Worm (Caenorhabditis elegans) whole organism, young adult: ENCODE results near the gene T24C2.5.

Source experiments
- B0336.3 ChIP-seq: fragments of 200-800 bp; sonication (Bioruptor generic); IDR thresholded peaks from 2 replicates; pipeline ENCODE4 v1.3.6; 2022; ENCODE audit warnings: missing genetic modification characterization, missing compliant biosample characterization
- F10E7.11 ChIP-seq: sonication (generic microtip); optimal IDR thresholded peaks from 2 replicates; lab custom pipeline; 2017; ENCODE audit warnings: mild to moderate bottlenecking, missing genetic modification characterization, moderate library complexity, missing compliant biosample characterization
- Y67H2A.10 ChIP-seq: fragments of 200-800 bp; sonication (Bioruptor generic); conservative IDR thresholded peaks from 2 replicates; pipeline ENCODE4 v1.3.6; 2022; ENCODE audit warnings: missing genetic modification reagents, missing genetic modification characterization, missing compliant biosample characterization
- ama-1 ChIP-seq, 3 experiments: fragments of 150-350 bp in 1 of 3; sonication (generic microtip) in 2 of 3; optimal IDR thresholded peaks; 2 replicates each; lab custom pipeline; 2014 to 2018; ENCODE audit warnings: missing biosample characterization in 2 of 3, missing genetic modification characterization in 2 of 3, missing genetic modification reagents in 2 of 3
- aptf-2 ChIP-seq: fragments of 200-800 bp; sonication (Bioruptor generic); conservative IDR thresholded peaks from 2 replicates; pipeline ENCODE4 v1.3.6; 2022; ENCODE audit warnings: missing genetic modification reagents, missing genetic modification characterization, missing compliant biosample characterization
- athp-1 ChIP-seq: sonication (generic microtip); optimal IDR thresholded peaks from 2 replicates; lab custom pipeline; 2017; ENCODE audit warnings: mild to moderate bottlenecking, missing genetic modification characterization, missing compliant biosample characterization
- attf-3 ChIP-seq: fragments of 200-800 bp; sonication (Bioruptor generic); conservative IDR thresholded peaks from 2 replicates; pipeline ENCODE4 v1.3.6; 2022; ENCODE audit warnings: missing genetic modification reagents, missing genetic modification characterization, missing compliant biosample characterization
- bed-1 ChIP-seq: fragments of 200-800 bp; sonication (Bioruptor generic); IDR thresholded peaks from 2 replicates; pipeline ENCODE4 v1.3.6; 2022; ENCODE audit warnings: missing genetic modification reagents, missing genetic modification characterization, missing compliant biosample characterization
- cebp-1 ChIP-seq, 2 experiments: fragments of 200-800 bp in 1 of 2; sonication (Bioruptor generic) in 1 of 2; sonication (generic microtip) in 1 of 2; IDR thresholded peaks in 1 of 2; optimal IDR thresholded peaks in 1 of 2; 2 replicates each; pipeline versions ENCODE4 v1.3.6 to Lab custom; 2017 to 2022; ENCODE audit warnings: missing compliant biosample characterization in 2 of 2, missing genetic modification characterization in 2 of 2, mild to moderate bottlenecking in 1 of 2, missing genetic modification reagents in 1 of 2, moderate library complexity in 1 of 2
- ceh-40 ChIP-seq: fragments of 200-800 bp; sonication (Bioruptor generic); IDR thresholded peaks from 2 replicates; pipeline ENCODE4 v1.3.6; 2022; ENCODE audit warnings: missing genetic modification characterization, missing compliant biosample characterization
- dpff-1 ChIP-seq: sonication (generic microtip); optimal IDR thresholded peaks from 2 replicates; lab custom pipeline; 2017; ENCODE audit warnings: mild to moderate bottlenecking, missing genetic modification characterization, missing compliant biosample characterization
- egl-18 ChIP-seq: fragments of 200-800 bp; sonication (Bioruptor generic); IDR thresholded peaks from 2 replicates; pipeline ENCODE4 v1.3.6; 2022; ENCODE audit warnings: missing genetic modification reagents, missing genetic modification characterization, missing compliant biosample characterization
- hlh-12 ChIP-seq: sonication (generic microtip); optimal IDR thresholded peaks from 2 replicates; lab custom pipeline; 2016; ENCODE audit warnings: missing genetic modification characterization, missing compliant biosample characterization
- hsf-1 ChIP-seq: fragments of 200-800 bp; sonication (Bioruptor generic); IDR thresholded peaks from 2 replicates; pipeline ENCODE4 v1.3.6; 2022; ENCODE audit warnings: missing genetic modification reagents, missing genetic modification characterization, missing compliant biosample characterization
- lag-1 ChIP-seq: fragments of 200-800 bp; sonication (Bioruptor generic); IDR thresholded peaks from 2 replicates; pipeline ENCODE4 v1.3.6; 2022; ENCODE audit warnings: missing genetic modification reagents, missing genetic modification characterization, missing compliant biosample characterization
- lin-26 ChIP-seq: fragments of 200-800 bp; sonication (Bioruptor generic); IDR thresholded peaks from 2 replicates; pipeline ENCODE4 v1.3.6; 2022; ENCODE audit warnings: missing genetic modification reagents, missing genetic modification characterization, missing compliant biosample characterization
- lin-40 ChIP-seq: sonication (generic microtip); optimal IDR thresholded peaks from 2 replicates; lab custom pipeline; 2016; ENCODE audit warnings: missing genetic modification characterization, mild to moderate bottlenecking, missing compliant biosample characterization, missing genotype, missing genetic modification reagents
- lin-54 ChIP-seq: fragments of 200-800 bp; sonication (Bioruptor generic); optimal IDR thresholded peaks from 2 replicates; lab custom pipeline; 2018; ENCODE audit warnings: mild to moderate bottlenecking, missing genetic modification characterization, missing compliant biosample characterization
- lsl-1 ChIP-seq: fragments of 200-800 bp; sonication (Bioruptor generic); optimal IDR thresholded peaks from 2 replicates; lab custom pipeline; 2018; ENCODE audit warnings: mild to moderate bottlenecking, missing genetic modification characterization, moderate library complexity, missing compliant biosample characterization
- lsy-27 ChIP-seq: sonication (generic microtip); optimal IDR thresholded peaks from 2 replicates; lab custom pipeline; 2017; ENCODE audit warnings: missing genetic modification characterization, mild to moderate bottlenecking, missing compliant biosample characterization, antibody characterized with exemption, missing genotype, borderline replicate concordance; ENCODE audit not compliant: insufficient read depth
- madf-10 ChIP-seq: sonication (generic microtip); optimal IDR thresholded peaks from 2 replicates; lab custom pipeline; 2016; ENCODE audit warnings: mild to moderate bottlenecking, missing genetic modification characterization, missing compliant biosample characterization
- madf-8 ChIP-seq: fragments of 200-800 bp; sonication (Bioruptor generic); conservative IDR thresholded peaks from 2 replicates; pipeline ENCODE4 v1.3.6; 2022; ENCODE audit warnings: missing genetic modification reagents, missing genetic modification characterization, missing compliant biosample characterization
- mcd-1 ChIP-seq: fragments of 200-800 bp; sonication (Bioruptor generic); IDR thresholded peaks from 2 replicates; pipeline ENCODE4 v1.3.6; 2022; ENCODE audit warnings: missing genetic modification reagents, missing genetic modification characterization, missing compliant biosample characterization
- nfya-2 ChIP-seq: fragments of 200-800 bp; sonication (Bioruptor generic); IDR thresholded peaks from 2 replicates; pipeline ENCODE4 v1.3.6; 2022; ENCODE audit warnings: missing genetic modification reagents, missing genetic modification characterization, missing compliant biosample characterization
- nhr-120 ChIP-seq: fragments of 200-800 bp; sonication (Bioruptor generic); IDR thresholded peaks from 2 replicates; pipeline ENCODE4 v1.3.6; 2022; ENCODE audit warnings: missing genetic modification characterization, missing compliant biosample characterization
- nhr-80 ChIP-seq: sonication (generic microtip); optimal IDR thresholded peaks from 2 replicates; lab custom pipeline; 2016; ENCODE audit warnings: missing genetic modification characterization, missing compliant biosample characterization
- somi-1 ChIP-seq: fragments of 200-800 bp; sonication (Bioruptor generic); optimal IDR thresholded peaks from 2 replicates; lab custom pipeline; 2018; ENCODE audit warnings: mild to moderate bottlenecking, missing genetic modification characterization, missing compliant biosample characterization
- tbp1 ChIP-seq: fragments of 200-800 bp; sonication (Bioruptor generic); optimal IDR thresholded peaks from 2 replicates; lab custom pipeline; 2018; ENCODE audit warnings: mild to moderate bottlenecking, missing genetic modification characterization, missing compliant biosample characterization
- unc-130 ChIP-seq: sonication (generic microtip); optimal IDR thresholded peaks from 2 replicates; lab custom pipeline; 2016; ENCODE audit warnings: missing genetic modification reagents, missing genetic modification characterization, missing compliant biosample characterization
- zfh-2 ChIP-seq: fragments of 200-800 bp; sonication (Bioruptor generic); conservative IDR thresholded peaks from 2 replicates; pipeline ENCODE4 v1.3.6; 2022; ENCODE audit warnings: missing genetic modification reagents, missing genetic modification characterization, missing compliant biosample characterization
- zim-3 ChIP-seq: sonication (generic microtip); optimal IDR thresholded peaks from 2 replicates; lab custom pipeline; 2017; ENCODE audit warnings: mild to moderate bottlenecking, missing genetic modification characterization, moderate library complexity, missing compliant biosample characterization
- ztf-26 ChIP-seq: sonication (generic microtip); optimal IDR thresholded peaks from 2 replicates; lab custom pipeline; 2017; ENCODE audit warnings: missing genetic modification characterization, missing compliant biosample characterization
- ztf-6 ChIP-seq: fragments of 200-800 bp; sonication (Bioruptor generic); IDR thresholded peaks from 2 replicates; pipeline ENCODE4 v1.3.6; 2022; ENCODE audit warnings: missing genetic modification reagents, missing genetic modification characterization, missing compliant biosample characterization

Gene T24C2.5

ce11 chrX:14507992-14508391 is 26.2 kb upstream of the T24C2.5 start (continued):
- no peak for TF ChIP-seq aptf-2 (GFP tag; lab: Robert Waterston, UW)

- TF ChIP-seq ztf-6 (GFP tag; lab: Robert Waterston, UW) (no peak), ztf-26 (tag; lab: Kevin White, UChicago) (no peak), lin-40 (peak; percentile 20), B0336.3 (GFP tag; lab: Robert Waterston, UW) (no peak), zfh-2 (GFP tag; lab: Robert Waterston, UW) (0 out of 2 replicates have a peak, but pooled peaks have one; percentile 18), nhr-80 (tag; lab: Kevin White, UChicago) (peak; percentile 15), cebp-1 (GFP tag; IDR thresholded peaks at IDR 0.05; lab: Robert Waterston, UW) (no peak), cebp-1 (tag; optimal IDR thresholded peaks at IDR 0.05; lab: Kevin White, UChicago) (peak; percentile 45), madf-10 (tag; lab: Kevin White, UChicago) (no peak), somi-1 (GFP tag; lab: Kevin White, UChicago) (peak; percentile 39)
These were observed 25.4 kb upstream of the T24C2.5 start for ce11 chrX:14508823-14509259.

ce11 chrX:14510358-14510757 is 23.9 kb upstream of the T24C2.5 start:
- no peak for TF ChIP-seq F10E7.11 (tag; lab: Kevin White, UChicago)
- TF ChIP-seq ceh-40 (GFP tag; lab: Robert Waterston, UW): no peak
- TF ChIP-seq lin-26 (GFP tag; lab: Robert Waterston, UW): no peak
- no peak for TF ChIP-seq lsl-1 (GFP tag; lab: Kevin White, UChicago)
- no peak for TF ChIP-seq hlh-12 (tag; lab: Kevin White, UChicago)
- TF ChIP-seq mcd-1 (GFP tag; lab: Robert Waterston, UW): no peak
- no peak for TF ChIP-seq zim-3 (tag; lab: Kevin White, UChicago)
- TF ChIP-seq madf-10 (tag; lab: Kevin White, UChicago): no peak
- no peak for TF ChIP-seq nfya-2 (GFP tag; lab: Robert Waterston, UW)

ce11 chrX:14512817-14513216 is 21.4 kb upstream of the T24C2.5 start, which contains the start of gene fbxa-141:
Gene fbxa-141 (minus strand): TSS chrX:14512917.
- TF ChIP-seq ama-1 (optimal IDR thresholded peaks at IDR 0.05; lab: Kevin White, UChicago) (no peak), ama-1 (GFP tag; optimal IDR thresholded peaks at IDR 0.05; lab: Kevin White, UChicago) (no peak), B0336.3 (GFP tag; lab: Robert Waterston, UW) (no peak), bed-1 (GFP tag; lab: Robert Waterston, UW) (no peak), hsf-1 (GFP tag; lab: Robert Waterston, UW) (no peak), nhr-120 (GFP tag; lab: Robert Waterston, UW) (no peak), madf-8 (no peak), somi-1 (GFP tag; lab: Kevin White, UChicago) (no peak), unc-130 (GFP tag; lab: Kevin White, UChicago) (no peak), Y67H2A.10 (no peak), attf-3 (no peak), dpff-1 (tag; lab: Kevin White, UChicago) (no peak), tbp1 (GFP tag; lab: Kevin White, UChicago) (no peak), lag-1 (GFP tag; lab: Robert Waterston, UW) (no peak), lin-54 (GFP tag; lab: Kevin White, UChicago) (no peak), lsy-27 (no peak), athp-1 (tag; lab: Kevin White, UChicago) (no peak), egl-18 (GFP tag; lab: Robert Waterston, UW) (no peak)
